Fruit fly (Drosophila melanogaster) whole organism, wandering third instar larva: ENCODE measurements around the gene CG44001.
A peak's percentile ranks its signal among the peaks of the same experiment; 100 is the strongest.

Experiments used
- Abd-B ChIP-seq: fragments of >200 bp; optimal IDR thresholded peaks from 2 replicates; lab custom pipeline; 2017; ENCODE audit warnings: missing biosample characterization, missing genetic modification characterization
- CG32264 ChIP-seq: fragments of 200-800 bp; sonication (Bioruptor generic); optimal IDR thresholded peaks from 2 replicates; lab custom pipeline; 2016; ENCODE audit warnings: missing biosample characterization, missing genetic modification characterization
- CG9705 ChIP-seq: fragments of 200-800 bp; sonication (Bioruptor generic); optimal IDR thresholded peaks from 2 replicates; lab custom pipeline; 2018; ENCODE audit warnings: missing biosample characterization, mild to moderate bottlenecking, missing genetic modification characterization
- CrebA ChIP-seq: fragments of 200-800 bp; sonication (Bioruptor generic); optimal IDR thresholded peaks from 2 replicates; lab custom pipeline; 2016; ENCODE audit warnings: missing biosample characterization, mild to moderate bottlenecking, missing genetic modification characterization, borderline replicate concordance
- Dfd ChIP-seq: fragments of >200 bp; optimal IDR thresholded peaks from 2 replicates; lab custom pipeline; 2017; ENCODE audit warnings: missing biosample characterization, missing genetic modification characterization
- Dif ChIP-seq: fragments of 200-275, 200-300 bp; sonication (Bioruptor generic); optimal IDR thresholded peaks from 2 replicates; lab custom pipeline; 2018; ENCODE audit warnings: missing biosample characterization, missing genetic modification characterization; ENCODE audit not compliant: partially characterized antibody
- GATAd ChIP-seq: sonication (Bioruptor generic); optimal IDR thresholded peaks from 2 replicates; lab custom pipeline; 2016; ENCODE audit warnings: missing biosample characterization, missing genetic modification characterization
- HLH106 ChIP-seq: fragments of 200-800 bp; optimal IDR thresholded peaks from 3 replicates; lab custom pipeline; 2019; ENCODE audit warnings: missing biosample characterization, mild to moderate bottlenecking, missing genetic modification characterization, moderate library complexity
- Hnf4 ChIP-seq: fragments of 200-800 bp; sonication (Bioruptor generic); optimal IDR thresholded peaks from 2 replicates; lab custom pipeline; 2016; ENCODE audit warnings: missing biosample characterization, mild to moderate bottlenecking, missing genetic modification characterization
- Hr78 ChIP-seq: fragments of >200 bp; optimal IDR thresholded peaks from 2 replicates; lab custom pipeline; 2017; ENCODE audit warnings: missing biosample characterization, missing genetic modification characterization
- Hr83 ChIP-seq: fragments of 200-300 bp; sonication (Bioruptor generic); optimal IDR thresholded peaks from 2 replicates; lab custom pipeline; 2016; ENCODE audit warnings: missing biosample characterization, mild to moderate bottlenecking, missing genetic modification characterization, moderate library complexity; ENCODE audit not compliant: poor library complexity, severe bottlenecking
- Jra ChIP-seq: sonication (Bioruptor generic); optimal IDR thresholded peaks from 2 replicates; lab custom pipeline; 2016; ENCODE audit warnings: missing biosample characterization, missing genetic modification characterization
- Mio ChIP-seq: sonication (Bioruptor generic); optimal IDR thresholded peaks from 2 replicates; lab custom pipeline; 2016; ENCODE audit warnings: missing biosample characterization, missing genetic modification characterization
- Myc ChIP-seq: fragments of >200 bp; optimal IDR thresholded peaks from 2 replicates; lab custom pipeline; 2017
- N ChIP-seq: fragments of >200 bp; optimal IDR thresholded peaks from 2 replicates; lab custom pipeline; 2018; ENCODE audit warnings: missing biosample characterization, missing external identifiers, missing genetic modification characterization
- OdsH ChIP-seq: fragments of 200-800 bp; sonication (Bioruptor generic); optimal IDR thresholded peaks from 2 replicates; lab custom pipeline; 2016; ENCODE audit warnings: missing biosample characterization, mild to moderate bottlenecking, missing genetic modification characterization
- Rel ChIP-seq, 2 experiments: fragments of 200-800 bp; sonication (Bioruptor generic) in 1 of 2; optimal IDR thresholded peaks; 2 replicates in 1 of 2; 3 replicates in 1 of 2; lab custom pipeline; 2016 to 2019; ENCODE audit warnings: mild to moderate bottlenecking in 2 of 2, missing biosample characterization in 2 of 2, missing genetic modification characterization in 2 of 2, moderate library complexity in 1 of 2
- Sp1 ChIP-seq: fragments of 200-800 bp; sonication (Bioruptor generic); optimal IDR thresholded peaks from 3 replicates; lab custom pipeline; 2019; ENCODE audit warnings: missing biosample characterization, mild to moderate bottlenecking, missing genetic modification characterization, moderate library complexity
- br ChIP-seq: fragments of 200-800 bp; sonication (Bioruptor generic); optimal IDR thresholded peaks from 2 replicates; lab custom pipeline; 2016; ENCODE audit warnings: missing biosample characterization, missing genetic modification characterization
- brk ChIP-seq: fragments of 200-800 bp; sonication (Bioruptor generic); optimal IDR thresholded peaks from 2 replicates; lab custom pipeline; 2016; ENCODE audit warnings: missing biosample characterization, mild to moderate bottlenecking, missing genetic modification characterization
- dl ChIP-seq, 2 experiments: fragments of 175-275, 200-275 bp in 1 of 2; fragments of 200-275 bp in 1 of 2; sonication (Bioruptor generic); optimal IDR thresholded peaks; lab custom pipeline; 2018; ENCODE audit warnings: mild to moderate bottlenecking in 2 of 2, missing biosample characterization in 2 of 2, missing genetic modification characterization in 2 of 2, moderate library complexity in 2 of 2; ENCODE audit not compliant: partially characterized antibody in 2 of 2, insufficient read depth in 1 of 2
- dmrt93B ChIP-seq: fragments of 200-800 bp; sonication (Bioruptor generic); optimal IDR thresholded peaks from 2 replicates; lab custom pipeline; 2018; ENCODE audit warnings: missing biosample characterization, mild to moderate bottlenecking, missing genetic modification characterization
- ey ChIP-seq: fragments of 200-800 bp; sonication (Bioruptor generic); optimal IDR thresholded peaks from 2 replicates; lab custom pipeline; 2016; ENCODE audit warnings: missing biosample characterization, missing genetic modification characterization
- foxo ChIP-seq, 2 experiments: fragments of 200-800 bp; sonication (Bioruptor generic); optimal IDR thresholded peaks; 2 replicates in 1 of 2; 3 replicates in 1 of 2; lab custom pipeline; 2016 to 2017; ENCODE audit warnings: missing biosample characterization in 2 of 2, missing genetic modification characterization in 2 of 2
- fru ChIP-seq: fragments of 200-800 bp; sonication (Bioruptor generic); optimal IDR thresholded peaks from 3 replicates; lab custom pipeline; 2016; ENCODE audit warnings: missing biosample characterization, mild to moderate bottlenecking, missing genetic modification characterization
- h ChIP-seq: fragments of 200-800 bp; sonication (Bioruptor generic); optimal IDR thresholded peaks from 3 replicates; lab custom pipeline; 2016; ENCODE audit warnings: missing biosample characterization, mild to moderate bottlenecking, missing genetic modification characterization
- jim ChIP-seq: fragments of 175-275, 200-325 bp; sonication (Bioruptor generic); optimal IDR thresholded peaks from 2 replicates; lab custom pipeline; 2016; ENCODE audit warnings: missing biosample characterization, mild to moderate bottlenecking, missing genetic modification characterization
- lola ChIP-seq: fragments of >200 bp; optimal IDR thresholded peaks from 2 replicates; lab custom pipeline; 2017; ENCODE audit warnings: missing biosample characterization, missing genetic modification characterization
- pan ChIP-seq: fragments of >200 bp; optimal IDR thresholded peaks from 2 replicates; lab custom pipeline; 2017
- psq ChIP-seq: fragments of 200-800 bp; sonication (Bioruptor generic); optimal IDR thresholded peaks from 3 replicates; lab custom pipeline; 2017; ENCODE audit warnings: missing biosample characterization, mild to moderate bottlenecking, missing genetic modification characterization, moderate library complexity
- rgr ChIP-seq: fragments of 200-800 bp; sonication (Bioruptor generic); optimal IDR thresholded peaks from 3 replicates; lab custom pipeline; 2016; ENCODE audit warnings: missing biosample characterization, mild to moderate bottlenecking, missing genetic modification characterization
- sage ChIP-seq: fragments of 200-800 bp; sonication (Bioruptor generic); optimal IDR thresholded peaks from 2 replicates; lab custom pipeline; 2016; ENCODE audit warnings: missing biosample characterization, mild to moderate bottlenecking, missing genetic modification characterization
- sv ChIP-seq: fragments of 200-800 bp; sonication (Bioruptor generic); optimal IDR thresholded peaks from 3 replicates; lab custom pipeline; 2016; ENCODE audit warnings: missing biosample characterization, missing genetic modification characterization
- tai ChIP-seq: sonication (Bioruptor generic); optimal IDR thresholded peaks from 2 replicates; lab custom pipeline; 2016; ENCODE audit warnings: missing biosample characterization, missing genetic modification characterization
- usp ChIP-seq: fragments of >200 bp; optimal IDR thresholded peaks from 2 replicates; lab custom pipeline; 2017; ENCODE audit warnings: missing biosample characterization, missing genetic modification characterization
- woc ChIP-seq: sonication (Bioruptor generic); optimal IDR thresholded peaks from 2 replicates; lab custom pipeline; 2016; ENCODE audit warnings: missing biosample characterization, mild to moderate bottlenecking, missing genetic modification characterization

CG44001 gene

dm6 chr2L:5054953-5055352 lies 11.9 kb downstream of the CG44001 start, which contains the start of the genes CG14036 and His3.3A (continued):
- TF ChIP-seq Hr83 (GFP tag; lab: Kevin White, UChicago) (no peak), br (GFP tag; lab: Kevin White, UChicago) (no peak), dmrt93B (GFP tag; lab: Kevin White, UChicago) (no peak), HLH106 (tag; lab: Kevin White, UChicago) (no peak)

DNA sequence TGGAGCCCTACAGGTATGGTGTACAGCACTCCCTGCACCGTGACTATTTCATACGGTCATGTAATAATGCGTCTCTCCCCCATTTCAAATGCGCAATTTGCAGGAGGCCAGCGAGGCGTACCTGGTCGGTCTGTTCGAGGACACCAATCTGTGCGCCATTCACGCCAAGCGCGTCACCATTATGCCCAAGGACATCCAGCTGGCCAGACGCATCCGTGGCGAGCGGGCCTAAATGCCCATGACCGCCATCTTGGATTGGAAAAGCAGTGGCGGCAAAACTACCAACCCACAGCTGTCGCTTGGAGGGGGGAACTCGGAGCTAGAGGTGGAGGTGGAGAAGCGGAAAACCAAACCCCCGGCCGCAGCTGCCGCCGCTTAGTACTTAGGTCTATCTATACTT lies 12.5 kb downstream of the CG44001 start:
- TF ChIP-seq sv (GFP tag; lab: Kevin White, UChicago) (no peak), br (GFP tag; lab: Kevin White, UChicago) (no peak), lola (no peak), OdsH (no peak), N (GFP tag; lab: Kevin White, UChicago) (no peak), CG9705 (GFP tag; lab: Kevin White, UChicago) (no peak), Hnf4 (GFP tag; lab: Kevin White, UChicago) (no peak), brk (GFP tag; lab: Kevin White, UChicago) (no peak), Abd-B (GFP tag; lab: Kevin White, UChicago) (no peak), ey (GFP tag; lab: Kevin White, UChicago) (no peak), Jra (GFP tag; lab: Kevin White, UChicago) (no peak)

dm6 chr2L:5058094-5058493 lies 15.0 kb downstream of the CG44001 start, which contains the start of gene Nepl3:
TSS of gene Nepl3 (minus strand) at chr2L:5058248.
- TF ChIP-seq GATAd (GFP tag; lab: Kevin White, UChicago) (no peak), CrebA (GFP tag; lab: Kevin White, UChicago) (no peak), psq (GFP tag; lab: Kevin White, UChicago) (no peak), woc (peak; percentile 8), sv (GFP tag; lab: Kevin White, UChicago) (no peak), Myc (no peak), pan (no peak)
- TF ChIP-seq, all 38 proteins: peak for 1

dm6 chr2L:5059645-5060254 lies 16.7 kb downstream of the CG44001 start, which contains the start of gene Rpn11:
TSS of gene Rpn11 (minus strand) at chr2L:5059790.
- TF ChIP-seq fru (peak; percentile 66), Hnf4 (GFP tag; lab: Kevin White, UChicago) (peak; percentile 10), tai (GFP tag; lab: Kevin White, UChicago) (no peak), OdsH (no peak), sage (GFP tag; lab: Kevin White, UChicago) (no peak), dmrt93B (GFP tag; lab: Kevin White, UChicago) (peak; percentile 39), CG9705 (GFP tag; lab: Kevin White, UChicago) (peak; percentile 43), pan (no peak), woc (peak; percentile 81), CG32264 (GFP tag; lab: Kevin White, UChicago) (no peak), N (GFP tag; lab: Kevin White, UChicago) (no peak), usp (GFP tag; lab: Kevin White, UChicago) (no peak), Dfd (GFP tag; lab: Kevin White, UChicago) (no peak), HLH106 (tag; lab: Kevin White, UChicago) (peak; percentile 69), Myc (peak; percentile 91), lola (no peak), sv (GFP tag; lab: Kevin White, UChicago) (peak; percentile 26), psq (GFP tag; lab: Kevin White, UChicago) (peak; percentile 41), CrebA (GFP tag; lab: Kevin White, UChicago) (no peak), GATAd (GFP tag; lab: Kevin White, UChicago) (no peak), jim (GFP tag; lab: Kevin White, UChicago) (no peak), Mio (no peak), dl (GFP tag; optimal IDR thresholded peaks at IDR 0.05; lab: Kevin White, UChicago; ENCODE audit: insufficient read depth in 1 of 2, partially characterized antibody in 2 of 2) (no peak), Sp1 (GFP tag; lab: Kevin White, UChicago) (peak; percentile 73), h (peak; percentile 69), foxo (GFP tag; optimal IDR thresholded peaks at IDR 0.05; lab: Kevin White, UChicago) (peak in 1 of 2 experiments; percentile 74), brk (GFP tag; lab: Kevin White, UChicago) (peak; percentile 54), Hr83 (GFP tag; lab: Kevin White, UChicago) (peak; percentile 5), Jra (GFP tag; lab: Kevin White, UChicago) (peak; percentile 66), Dif (no peak), rgr (GFP tag; lab: Kevin White, UChicago) (peak; percentile 42), ey (GFP tag; lab: Kevin White, UChicago) (peak; percentile 8), Rel (GFP tag; optimal IDR thresholded peaks at IDR 0.05; lab: Kevin White, UChicago) (no peak), Rel (tag; optimal IDR thresholded peaks at IDR 0.05; lab: Kevin White, UChicago) (no peak), br (GFP tag; lab: Kevin White, UChicago) (peak; percentile 43), Hr78 (GFP tag; lab: Kevin White, UChicago) (no peak)
